Worm (Caenorhabditis elegans) whole organism, L3 larva: Measurements from ENCODE around the gene spp-28.

Experiments
- R02D3.7 ChIP-seq: fragments of 150-350 bp; optimal IDR thresholded peaks from 2 replicates; lab custom pipeline; 2014; ENCODE audit warnings: missing biosample characterization, missing genetic modification characterization
- ZK546.5 ChIP-seq: sonication (generic microtip); optimal IDR thresholded peaks from 2 replicates; lab custom pipeline; 2017; ENCODE audit warnings: missing biosample characterization, missing genetic modification characterization
- aly-2 ChIP-seq: fragments of 150-350 bp; optimal IDR thresholded peaks from 2 replicates; lab custom pipeline; 2014; ENCODE audit warnings: missing biosample characterization, missing genetic modification characterization
- ama-1 ChIP-seq: fragments of 150-350 bp; optimal IDR thresholded peaks from 2 replicates; lab custom pipeline; 2018
- ceh-16 ChIP-seq: sonication (generic microtip); optimal IDR thresholded peaks from 2 replicates; lab custom pipeline; 2017; ENCODE audit warnings: missing biosample characterization, missing genetic modification characterization
- daf-12 ChIP-seq: fragments of 150-350 bp; optimal IDR thresholded peaks from 2 replicates; lab custom pipeline; 2014; ENCODE audit warnings: missing biosample characterization, missing genetic modification reagents, missing genetic modification characterization
- egl-27 ChIP-seq: sonication (generic microtip); optimal IDR thresholded peaks from 4 replicates; lab custom pipeline; 2017; ENCODE audit warnings: missing biosample characterization, missing genetic modification reagents, missing genetic modification characterization
- egl-5 ChIP-seq: fragments of 150-350 bp; optimal IDR thresholded peaks from 2 replicates; lab custom pipeline; 2017; ENCODE audit warnings: missing biosample characterization, missing genetic modification reagents, missing genetic modification characterization, inconsistent platforms
- elt-3 ChIP-seq, 3 experiments: fragments of 150-350 bp in 1 of 3; sonication (generic microtip) in 2 of 3; optimal IDR thresholded peaks; 2 replicates in 2 of 3; 4 replicates in 1 of 3; lab custom pipeline; 2014 to 2017; ENCODE audit warnings: missing biosample characterization in 3 of 3, missing genetic modification characterization in 3 of 3
- eor-1 ChIP-seq, 2 experiments: fragments of 150-350 bp; optimal IDR thresholded peaks; 2 replicates each; lab custom pipeline; 2014 to 2018; ENCODE audit warnings: missing biosample characterization in 2 of 2, missing genetic modification characterization in 2 of 2
- fkh-10 ChIP-seq: sonication (generic microtip); optimal IDR thresholded peaks from 2 replicates; lab custom pipeline; 2017; ENCODE audit warnings: missing biosample characterization, missing genetic modification reagents, missing genetic modification characterization
- fkh-2 ChIP-seq: fragments of 150-350 bp; optimal IDR thresholded peaks from 2 replicates; lab custom pipeline; 2014; ENCODE audit warnings: missing biosample characterization, missing genetic modification reagents, missing genetic modification characterization
- hmg-11 ChIP-seq: sonication (generic microtip); optimal IDR thresholded peaks from 2 replicates; lab custom pipeline; 2016; ENCODE audit warnings: missing genetic modification characterization, missing compliant biosample characterization
- jun-1 ChIP-seq: fragments of 150-350 bp; optimal IDR thresholded peaks from 2 replicates; lab custom pipeline; 2014; ENCODE audit warnings: missing biosample characterization, missing genetic modification reagents, missing genetic modification characterization
- lin-15B ChIP-seq: fragments of 150-350 bp; optimal IDR thresholded peaks from 2 replicates; lab custom pipeline; 2014; ENCODE audit warnings: missing biosample characterization, missing genetic modification characterization
- lin-39 ChIP-seq: fragments of 150-350 bp; optimal IDR thresholded peaks from 2 replicates; lab custom pipeline; 2018; ENCODE audit warnings: missing biosample characterization, missing genetic modification reagents, missing genetic modification characterization
- lsy-12 ChIP-seq: sonication (generic microtip); optimal IDR thresholded peaks from 2 replicates; lab custom pipeline; 2016; ENCODE audit warnings: mild to moderate bottlenecking, missing genetic modification characterization, missing compliant biosample characterization
- mdl-1 ChIP-seq: fragments of 150-350 bp; optimal IDR thresholded peaks from 2 replicates; lab custom pipeline; 2014; ENCODE audit warnings: missing biosample characterization, missing genetic modification characterization
- mml-1 ChIP-seq: fragments of 150-350 bp; sonication (generic microtip); optimal IDR thresholded peaks from 3 replicates; lab custom pipeline; 2014; ENCODE audit warnings: missing biosample characterization, missing genetic modification characterization
- nfya-1 ChIP-seq: sonication (generic microtip); optimal IDR thresholded peaks from 2 replicates; lab custom pipeline; 2017; ENCODE audit warnings: missing genetic modification characterization, mild to moderate bottlenecking, missing compliant biosample characterization, antibody characterized with exemption, moderate library complexity; ENCODE audit not compliant: insufficient read depth
- nhr-11 ChIP-seq: fragments of 150-350 bp; optimal IDR thresholded peaks from 2 replicates; lab custom pipeline; 2014; ENCODE audit warnings: missing biosample characterization, missing genetic modification characterization
- nhr-12 ChIP-seq: fragments of 150-350 bp; optimal IDR thresholded peaks from 2 replicates; lab custom pipeline; 2014; ENCODE audit warnings: missing biosample characterization, missing genetic modification characterization
- nhr-23 ChIP-seq: fragments of 150-350 bp; optimal IDR thresholded peaks from 2 replicates; lab custom pipeline; 2014; ENCODE audit warnings: missing biosample characterization, missing genetic modification reagents, missing genetic modification characterization
- nhr-237 ChIP-seq: fragments of 150-350 bp; optimal IDR thresholded peaks from 2 replicates; lab custom pipeline; 2014; ENCODE audit warnings: missing biosample characterization, missing genetic modification characterization
- nhr-25 ChIP-seq: sonication (generic microtip); optimal IDR thresholded peaks from 2 replicates; lab custom pipeline; 2017; ENCODE audit warnings: missing biosample characterization, missing genetic modification characterization
- nhr-28 ChIP-seq: fragments of 150-350 bp; optimal IDR thresholded peaks from 2 replicates; lab custom pipeline; 2014; ENCODE audit warnings: missing biosample characterization, missing genetic modification characterization
- nhr-43 ChIP-seq: sonication (generic microtip); optimal IDR thresholded peaks from 2 replicates; lab custom pipeline; 2016; ENCODE audit warnings: mild to moderate bottlenecking, missing genetic modification characterization, missing compliant biosample characterization; ENCODE audit not compliant: poor library complexity, severe bottlenecking
- nhr-67 ChIP-seq: fragments of 150-350 bp; optimal IDR thresholded peaks from 2 replicates; lab custom pipeline; 2014; ENCODE audit warnings: missing biosample characterization, missing genetic modification characterization
- pha-4 ChIP-seq: fragments of 150-350 bp; optimal IDR thresholded peaks from 2 replicates; lab custom pipeline; 2014; ENCODE audit warnings: missing biosample characterization, missing genetic modification reagents, missing genetic modification characterization
- pqm-1 ChIP-seq: fragments of 150-350 bp; optimal IDR thresholded peaks from 2 replicates; lab custom pipeline; 2017; ENCODE audit warnings: missing biosample characterization, missing genetic modification characterization, inconsistent platforms
- sea-2 ChIP-seq: fragments of 150-350 bp; sonication (generic microtip); optimal IDR thresholded peaks from 4 replicates; lab custom pipeline; 2014; ENCODE audit warnings: missing biosample characterization, missing genetic modification reagents, missing genetic modification characterization
- skn-1 ChIP-seq: fragments of 150-350 bp; optimal IDR thresholded peaks from 2 replicates; lab custom pipeline; 2014; ENCODE audit warnings: missing biosample characterization, missing genetic modification characterization
- snpc-4 ChIP-seq: fragments of 150-350 bp; optimal IDR thresholded peaks from 2 replicates; lab custom pipeline; 2014; ENCODE audit warnings: missing biosample characterization, missing genetic modification characterization
- unc-39 ChIP-seq: sonication (generic microtip); optimal IDR thresholded peaks from 4 replicates; lab custom pipeline; 2017; ENCODE audit warnings: missing biosample characterization, missing genetic modification characterization
- zag-1 ChIP-seq: fragments of 150-350 bp; optimal IDR thresholded peaks from 2 replicates; lab custom pipeline; 2014; ENCODE audit warnings: missing biosample characterization, missing genetic modification characterization
- ztf-4 ChIP-seq: fragments of 150-350 bp; optimal IDR thresholded peaks from 2 replicates; lab custom pipeline; 2014; ENCODE audit warnings: missing biosample characterization, missing genetic modification characterization

Gene spp-28

ce11 chrIII:4208210-4208609 is 18.1 kb upstream of the spp-28 start:
- TF ChIP-seq nhr-12 (tag; lab: Kevin White, UChicago) (no peak), fkh-2 (tag; lab: Kevin White, UChicago) (no peak)

DNA sequence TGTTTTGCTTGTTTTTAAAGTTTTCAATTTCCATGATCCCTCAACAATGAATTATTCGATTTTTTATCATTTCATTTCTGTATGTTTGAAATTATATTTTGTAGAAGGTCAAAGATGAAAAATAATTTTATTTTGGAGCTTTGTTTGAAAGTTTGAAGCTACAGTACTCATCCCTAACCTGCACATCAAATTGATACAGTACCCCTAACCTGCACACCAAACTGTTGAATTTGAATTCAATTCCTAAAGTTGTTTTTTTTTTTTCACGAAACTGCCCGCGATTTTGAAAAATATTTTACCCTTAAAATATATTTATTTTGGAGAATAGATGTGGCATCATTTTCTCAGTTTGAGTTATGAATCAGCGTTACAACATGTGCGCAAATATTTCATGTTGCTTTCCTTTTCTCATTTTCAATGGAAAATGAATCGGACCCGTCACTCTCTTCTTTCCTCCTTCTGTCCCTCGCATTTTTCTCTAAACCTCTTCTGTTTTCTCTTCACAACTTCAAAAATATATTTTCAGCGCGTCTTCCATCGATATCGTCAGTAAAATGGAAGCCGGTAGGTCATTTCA is 15.7 kb upstream of the spp-28 start, which contains the start of gene R74.8:
R74.8 (plus strand) TSS at position 527 of the 577 bp plus-strand sequence.
- TF ChIP-seq nfya-1 (tag; lab: Kevin White, UChicago), result peak; percentile 11
- TF ChIP-seq skn-1 (tag; lab: Kevin White, UChicago), result no peak

DNA sequence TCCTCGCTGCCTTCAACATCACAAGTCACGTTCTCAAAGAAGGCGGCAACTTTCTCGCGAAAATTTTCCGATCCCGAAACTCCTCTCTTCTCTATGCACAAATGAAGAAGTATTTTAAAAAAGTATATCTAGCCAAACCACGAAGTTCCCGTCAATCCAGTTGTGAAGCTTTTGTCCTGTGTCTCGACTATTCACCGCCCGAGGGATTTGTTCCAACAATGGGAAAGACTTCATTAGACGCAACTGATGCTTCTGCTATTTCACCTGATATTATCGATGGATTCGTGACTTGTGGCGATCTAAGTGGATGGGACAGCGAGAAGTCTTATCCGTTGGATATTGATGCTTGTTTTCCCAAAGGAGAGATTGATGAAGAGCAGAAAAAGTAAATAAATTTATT is 14.8 kb upstream of the spp-28 start:
- TF ChIP-seq jun-1 (tag; lab: Kevin White, UChicago), result no peak
- TF ChIP-seq ceh-16 (tag; lab: Kevin White, UChicago), result no peak
- no peak for TF ChIP-seq nhr-23 (tag; lab: Kevin White, UChicago)
- TF ChIP-seq mml-1 (tag; lab: Kevin White, UChicago), result no peak
- TF ChIP-seq elt-3 (tag; optimal IDR thresholded peaks at IDR 0.05; lab: Kevin White, UChicago), result no peak
- TF ChIP-seq fkh-2 (tag; lab: Kevin White, UChicago), result no peak
- no peak for TF ChIP-seq pha-4 (tag; lab: Kevin White, UChicago)
- TF ChIP-seq unc-39 (tag; lab: Kevin White, UChicago), result no peak
- no peak for TF ChIP-seq mdl-1 (tag; lab: Kevin White, UChicago)
- TF ChIP-seq egl-27 (tag; lab: Kevin White, UChicago), result no peak
- no peak for TF ChIP-seq eor-1 (tag; optimal IDR thresholded peaks at IDR 0.05; lab: Kevin White, UChicago)
- no peak for TF ChIP-seq nhr-25 (tag; lab: Kevin White, UChicago)
- no peak for TF ChIP-seq hmg-11 (tag; lab: Kevin White, UChicago)
- TF ChIP-seq snpc-4, result no peak
- TF ChIP-seq, all 47 proteins: peak for 0

DNA sequence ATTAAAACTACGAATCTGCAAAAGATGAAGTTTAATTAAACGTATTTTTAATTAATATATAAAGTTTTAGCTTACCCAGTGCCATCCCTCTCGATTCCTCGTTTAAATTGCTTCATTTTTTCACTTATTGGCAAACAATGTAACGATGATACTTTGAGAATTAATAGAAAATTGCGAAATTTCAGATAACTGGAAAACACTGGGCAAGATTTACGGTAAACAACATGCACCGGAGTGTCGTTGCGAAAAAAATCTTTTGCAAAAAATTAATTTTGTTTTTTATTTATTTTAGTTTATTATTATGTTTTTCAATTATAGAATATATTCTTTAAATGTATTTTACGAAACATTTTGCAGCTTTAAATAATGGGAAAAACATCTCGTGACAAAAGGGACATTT is 13.9 kb upstream of the spp-28 start, which contains the start of the genes pelo-1 and R74.7:
pelo-1 (minus strand) TSS at position 151 of the 400 bp plus-strand sequence.
R74.7 (plus strand) TSS at position 358 of the 400 bp plus-strand sequence.
- TF ChIP-seq jun-1 (tag; lab: Kevin White, UChicago) (no peak), daf-12 (tag; lab: Kevin White, UChicago) (no peak), nfya-1 (tag; lab: Kevin White, UChicago) (peak; percentile 43), skn-1 (tag; lab: Kevin White, UChicago) (no peak), lsy-12 (tag; lab: Kevin White, UChicago) (no peak), pha-4 (tag; lab: Kevin White, UChicago) (peak; percentile 64), R02D3.7 (peak; percentile 88), ztf-4 (tag; lab: Kevin White, UChicago) (no peak), ama-1 (lab: Kevin White, UChicago) (no peak), lin-15B (peak; percentile 48)

ce11 chrIII:4196988-4197384 is 6.8 kb upstream of the spp-28 start, which contains the start of gene asd-1:
Gene asd-1, plus strand, starts transcription at chrIII:4197285.
- no peak for TF ChIP-seq egl-5 (tag; lab: Kevin White, UChicago)
- no peak for TF ChIP-seq nhr-237
- TF ChIP-seq hmg-11 (tag; lab: Kevin White, UChicago), result no peak
- TF ChIP-seq nhr-28, result no peak
- TF ChIP-seq, all 47 proteins: peak for 0

DNA sequence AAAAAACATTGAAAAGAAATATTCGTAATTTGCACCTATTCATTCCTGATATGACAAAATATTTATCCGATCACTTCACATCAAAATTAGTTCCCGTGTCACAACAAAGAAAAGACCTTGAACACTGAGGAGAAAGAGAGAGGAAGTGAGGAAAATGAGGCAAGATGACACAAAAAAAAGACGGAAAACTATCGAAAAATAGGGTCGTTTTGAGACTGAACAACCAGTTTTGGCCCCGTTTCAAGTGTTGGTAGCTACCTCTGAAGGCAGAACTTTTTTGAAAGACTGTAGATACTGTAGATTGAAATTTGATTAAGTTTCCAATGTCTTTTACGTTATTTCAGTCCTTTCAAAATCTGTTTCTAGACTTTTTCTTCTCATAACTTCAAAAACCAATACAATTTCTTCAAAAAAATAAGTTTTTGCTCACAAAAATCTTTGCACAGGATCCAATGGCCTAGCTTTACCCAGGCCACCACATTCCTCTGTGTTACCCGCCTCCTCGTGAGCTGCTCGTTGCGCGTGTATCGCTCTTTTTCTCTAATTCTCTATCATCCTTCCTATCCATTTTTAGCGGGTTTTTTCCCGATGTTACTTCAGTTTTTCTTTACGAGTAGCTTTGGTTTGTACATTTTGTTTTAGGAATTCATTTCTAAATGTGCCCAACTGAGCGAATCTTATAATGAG is 6.3 kb upstream of the spp-28 start:
- peak; percentile 84 for TF ChIP-seq nfya-1 (tag; lab: Kevin White, UChicago)
- no peak for TF ChIP-seq sea-2 (GFP tag; lab: Kevin White, UChicago)
- no peak for TF ChIP-seq nhr-43 (tag; lab: Kevin White, UChicago)
- no peak for TF ChIP-seq mml-1 (tag; lab: Kevin White, UChicago)
- peak; percentile 22 for TF ChIP-seq R02D3.7
- TF ChIP-seq mdl-1 (tag; lab: Kevin White, UChicago), result peak; percentile 85
- TF ChIP-seq pqm-1 (tag; lab: Kevin White, UChicago), result no peak
- TF ChIP-seq zag-1 (tag; lab: Kevin White, UChicago), result no peak
- TF ChIP-seq egl-5 (tag; lab: Kevin White, UChicago), result peak; percentile 20
- TF ChIP-seq lin-39 (tag; lab: Kevin White, UChicago), result peak; percentile 60
- peak; percentile 46 for TF ChIP-seq snpc-4
- no peak for TF ChIP-seq ceh-16 (tag; lab: Kevin White, UChicago)
- TF ChIP-seq nhr-23 (tag; lab: Kevin White, UChicago), result no peak
- peak; percentile 21 for TF ChIP-seq skn-1 (tag; lab: Kevin White, UChicago)
- TF ChIP-seq ama-1 (lab: Kevin White, UChicago), result no peak
- no peak for TF ChIP-seq lsy-12 (tag; lab: Kevin White, UChicago)
- TF ChIP-seq nhr-237, result no peak
- no peak for TF ChIP-seq ZK546.5
- peak; percentile 75 for TF ChIP-seq lin-15B
- no peak for TF ChIP-seq nhr-67 (tag; lab: Kevin White, UChicago)
- peak; percentile 58 for TF ChIP-seq nhr-25 (tag; lab: Kevin White, UChicago)
- TF ChIP-seq nhr-11 (tag; lab: Kevin White, UChicago), result no peak
- peak; percentile 73 for TF ChIP-seq pha-4 (tag; lab: Kevin White, UChicago)
- peak; percentile 6 for TF ChIP-seq fkh-10 (GFP tag; lab: Kevin White, UChicago)
- TF ChIP-seq eor-1 (tag; optimal IDR thresholded peaks at IDR 0.05; lab: Kevin White, UChicago), result no peak
- no peak for TF ChIP-seq hmg-11 (tag; lab: Kevin White, UChicago)
- no peak for TF ChIP-seq daf-12 (tag; lab: Kevin White, UChicago)
- no peak for TF ChIP-seq aly-2 (tag; lab: Kevin White, UChicago)
- no peak for TF ChIP-seq elt-3 (tag; optimal IDR thresholded peaks at IDR 0.05; lab: Kevin White, UChicago)
